Worm (Caenorhabditis elegans): Measurements from ENCODE around the gene del-2.

Gene del-2

ce11 chrIV:9655556-9655955, 13.7 kb upstream of the del-2 start:
- no peak for TF ChIP-seq aptf-3 (GFP tag; IDR thresholded peaks at IDR 0.05)

DNA sequence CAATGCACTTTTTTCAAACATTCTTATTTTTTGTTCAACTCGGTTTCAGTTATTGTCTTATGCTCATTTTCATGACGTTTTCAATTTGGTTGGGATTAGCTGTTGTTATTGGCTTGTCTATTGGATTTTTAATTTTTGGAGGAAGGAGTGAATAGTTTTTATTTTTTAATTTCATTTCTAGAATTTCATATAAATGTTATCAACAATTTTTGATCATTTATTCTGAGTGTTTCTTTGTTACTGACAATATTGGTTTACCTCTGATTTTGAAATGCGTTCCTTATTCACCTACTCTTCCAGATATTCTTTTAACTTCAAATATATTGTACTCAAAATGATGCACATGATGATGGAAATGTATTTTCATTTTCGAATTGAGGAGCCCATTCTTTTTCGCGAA, 12.2 kb upstream of the del-2 start, which contains the start of gene F58G6.7:
Gene F58G6.7 (plus strand): TSS at position 301 of the 400 bp plus-strand sequence.
- TF ChIP-seq B0019.2 (GFP tag; conservative IDR thresholded peaks at IDR 0.05): no peak

DNA sequence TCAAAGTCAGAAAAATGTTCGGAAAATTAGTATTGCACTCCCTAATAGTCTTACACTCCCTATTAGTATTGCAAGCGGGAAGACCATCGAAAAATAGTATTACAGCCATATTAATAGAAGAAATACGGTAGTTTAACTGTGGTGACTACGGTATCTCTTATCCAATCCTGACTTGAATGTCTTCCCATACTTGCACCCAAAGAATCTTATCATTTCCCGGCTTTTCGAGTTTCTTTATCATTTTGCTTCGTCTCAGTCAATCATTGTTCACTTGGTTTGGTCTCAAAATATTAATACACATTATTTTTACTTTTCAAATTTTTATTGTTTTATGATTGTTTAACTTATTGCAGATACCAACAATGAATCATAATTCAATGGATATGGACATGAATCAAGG, 11.4 kb upstream of the del-2 start, which contains the start of gene F58G6.3:
Gene F58G6.3 (plus strand): TSS at position 352 of the 400 bp plus-strand sequence.
- TF ChIP-seq nhr-80 (tag; optimal IDR thresholded peaks at IDR 0.05): peak; percentile 1
- no peak for TF ChIP-seq B0261.1 (tag; optimal IDR thresholded peaks at IDR 0.05)
- no peak for TF ChIP-seq snpc-1.1 (tag; optimal IDR thresholded peaks at IDR 0.05; ENCODE audit: insufficient read depth)

ce11 chrIV:9651234-9651633, 9.4 kb upstream of the del-2 start, which contains the start of gene chca-1:
chca-1 (plus strand) TSS chrIV:9651394.
- peak; percentile 93 for TF ChIP-seq nhr-80 (tag; optimal IDR thresholded peaks at IDR 0.05)
- TF ChIP-seq D2030.7 (GFP tag; IDR thresholded peaks at IDR 0.05): no peak
- no peak for TF ChIP-seq snpc-1.3 (tag; optimal IDR thresholded peaks at IDR 0.05; ENCODE audit: insufficient read depth)
- no peak for TF ChIP-seq lsy-27 (tag; optimal IDR thresholded peaks at IDR 0.05; ENCODE audit: borderline replicate concordance, insufficient read depth)
- TF ChIP-seq ztf-18 (tag; optimal IDR thresholded peaks at IDR 0.05): no peak
- TF ChIP-seq zfh-2 (GFP tag; conservative IDR thresholded peaks at IDR 0.05): no peak
- TF ChIP-seq F39B2.1 (GFP tag; IDR thresholded peaks at IDR 0.05): no peak
- no peak for TF ChIP-seq egl-44 (GFP tag; IDR thresholded peaks at IDR 0.05)
- peak in 1 of 2 experiments; percentile 55 for TF ChIP-seq let-607 (tag; optimal IDR thresholded peaks at IDR 0.05)

ce11 chrIV:9648682-9649081, 6.9 kb upstream of the del-2 start, which contains the start of gene srm-3:
srm-3 (plus strand) TSS chrIV:9648982.
- TF ChIP-seq ceh-79 (tag; optimal IDR thresholded peaks at IDR 0.05) (no peak), F10E7.11 (tag; optimal IDR thresholded peaks at IDR 0.05) (no peak), nfya-2 (GFP tag; IDR thresholded peaks at IDR 0.05) (no peak), snpc-1.1 (tag; optimal IDR thresholded peaks at IDR 0.05; ENCODE audit: insufficient read depth) (no peak), pbrm-1 (GFP tag; IDR thresholded peaks at IDR 0.05) (no peak), nhr-120 (GFP tag; IDR thresholded peaks at IDR 0.05) (no peak), lin-26 (GFP tag; IDR thresholded peaks at IDR 0.05) (no peak), hmg-20 (GFP tag; IDR thresholded peaks at IDR 0.05) (no peak), snpc-4 (GFP tag; optimal IDR thresholded peaks at IDR 0.05) (no peak), snpc-4 (tag; optimal IDR thresholded peaks at IDR 0.05) (no peak), nhr-179 (tag; optimal IDR thresholded peaks at IDR 0.05) (no peak), hlh-12 (tag; optimal IDR thresholded peaks at IDR 0.05) (no peak), mel-28 (tag; optimal IDR thresholded peaks at IDR 0.05; ENCODE audit: borderline replicate concordance) (no peak), lir-1 (GFP tag; conservative IDR thresholded peaks at IDR 0.05) (no peak), Y95B8A.8 (GFP tag; IDR thresholded peaks at IDR 0.05) (no peak), madf-10 (tag; optimal IDR thresholded peaks at IDR 0.05) (no peak), pha-4 (tag; optimal IDR thresholded peaks at IDR 0.05) (no peak), F37B4.10 (GFP tag; IDR thresholded peaks at IDR 0.05) (no peak), mcd-1 (GFP tag; IDR thresholded peaks at IDR 0.05) (no peak), efl-1 (GFP tag; optimal IDR thresholded peaks at IDR 0.05) (no peak), egl-18 (GFP tag; IDR thresholded peaks at IDR 0.05) (no peak)
